Fruit fly (Drosophila melanogaster) Kc167 (cell line): ENCODE data around the gene ppk15.

Experiments used
- Myc ChIP-seq: fragments of >200 bp; optimal IDR thresholded peaks from 2 replicates; lab custom pipeline; 2017; ENCODE audit warnings: missing external identifiers
- Sin3A ChIP-seq: fragments of >200 bp; optimal IDR thresholded peaks from 2 replicates; lab custom pipeline; 2018; ENCODE audit warnings: missing external identifiers
- insv ChIP-seq: fragments of >200 bp; optimal IDR thresholded peaks from 3 replicates; lab custom pipeline; 2018; ENCODE audit warnings: missing external identifiers

DNA sequence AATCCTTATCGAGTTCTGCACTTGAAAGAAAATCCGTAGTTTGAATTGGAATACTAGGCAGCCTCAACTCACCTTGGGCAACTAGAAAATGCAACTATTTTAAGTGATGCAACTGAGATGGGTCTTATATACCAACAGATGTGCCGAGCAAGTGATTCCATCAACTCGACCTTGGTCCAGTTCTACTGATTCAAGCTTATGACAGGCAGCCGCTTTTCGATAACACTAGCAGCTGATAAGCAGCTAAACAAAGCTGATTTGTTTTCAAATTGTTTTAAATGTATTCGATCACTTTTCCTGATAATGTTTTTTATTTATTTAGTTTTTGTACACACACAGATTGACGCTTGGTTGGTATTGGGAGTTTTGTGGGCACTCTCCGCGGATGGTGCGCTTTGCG, 21.5 kb upstream of the ppk15 start, which contains the start of gene CG6503:
- TF ChIP-seq Sin3A (lab: Kevin White, UChicago) (no peak), insv (lab: Kevin White, UChicago) (no peak), Myc (lab: Kevin White, UChicago) (no peak)
